Worm (Caenorhabditis elegans): ENCODE measurements around the gene srz-82.
A peak's percentile ranks its signal among the peaks of the same experiment; 100 is the strongest.

srz-82 gene

ce11 chrIV:3501981-3502736, 19.5 kb downstream of the srz-82 start:
- TF ChIP-seq lim-6 (tag; optimal IDR thresholded peaks at IDR 0.05) (no peak), F13H6.1 (tag; optimal IDR thresholded peaks at IDR 0.05) (no peak), pros-1 (tag; optimal IDR thresholded peaks at IDR 0.05) (no peak), fax-1 (tag; optimal IDR thresholded peaks at IDR 0.05) (no peak), elt-2 (tag; optimal IDR thresholded peaks at IDR 0.05) (no peak), pag-3 (tag; optimal IDR thresholded peaks at IDR 0.05; ENCODE audit: borderline replicate concordance) (no peak), eyg-1 (tag; optimal IDR thresholded peaks at IDR 0.05) (no peak), sox-4 (tag; optimal IDR thresholded peaks at IDR 0.05) (no peak), fkh-10 (GFP tag; optimal IDR thresholded peaks at IDR 0.05) (no peak), pax-1 (tag; optimal IDR thresholded peaks at IDR 0.05) (no peak), nhr-11 (tag; optimal IDR thresholded peaks at IDR 0.05) (no peak), ceh-30 (tag; optimal IDR thresholded peaks at IDR 0.05) (no peak)

ce11 chrIV:3504144-3504543, 21.4 kb downstream of the srz-82 start, which contains the start of gene srz-83:
Gene srz-83, plus strand, starts transcription at chrIV:3504444.
- no peak for TF ChIP-seq elt-4 (tag; optimal IDR thresholded peaks at IDR 0.05)

- TF ChIP-seq eyg-1 (tag; optimal IDR thresholded peaks at IDR 0.05) (no peak), odd-2 (tag; optimal IDR thresholded peaks at IDR 0.05) (no peak), ama-1 (optimal IDR thresholded peaks at IDR 0.05) (peak; percentile 40)
Measured at ce11 chrIV:3505940-3506339, 23.2 kb downstream of the srz-82 start.

- TF ChIP-seq lim-6 (tag; optimal IDR thresholded peaks at IDR 0.05) (no peak), elt-4 (tag; optimal IDR thresholded peaks at IDR 0.05) (no peak), hlh-15 (tag; optimal IDR thresholded peaks at IDR 0.05) (no peak), ztf-16 (tag; optimal IDR thresholded peaks at IDR 0.05) (no peak), F13H6.1 (tag; optimal IDR thresholded peaks at IDR 0.05) (no peak), hlh-13 (GFP tag; optimal IDR thresholded peaks at IDR 0.05) (no peak), pat-9 (tag; optimal IDR thresholded peaks at IDR 0.05) (no peak), K02D7.2 (tag; optimal IDR thresholded peaks at IDR 0.05) (no peak), nhr-232 (tag; optimal IDR thresholded peaks at IDR 0.05) (no peak)
Measured at ce11 chrIV:3509477-3510063, 26.9 kb downstream of the srz-82 start, which contains the start of gene ced-10. Gene ced-10, minus strand, starts transcription at chrIV:3509527.

- TF ChIP-seq nhr-11 (tag; optimal IDR thresholded peaks at IDR 0.05), result no peak
- no peak for TF ChIP-seq mec-3 (tag; optimal IDR thresholded peaks at IDR 0.05; ENCODE audit: borderline replicate concordance)
- TF ChIP-seq ceh-34 (tag; optimal IDR thresholded peaks at IDR 0.05), result no peak
- no peak for TF ChIP-seq fkh-6 (tag; optimal IDR thresholded peaks at IDR 0.05)
- no peak for TF ChIP-seq hlh-30 (tag; optimal IDR thresholded peaks at IDR 0.05; ENCODE audit: insufficient read depth)
- TF ChIP-seq dmd-4 (tag; optimal IDR thresholded peaks at IDR 0.05; ENCODE audit: borderline replicate concordance), result no peak
- no peak for TF ChIP-seq pqm-1 (tag; optimal IDR thresholded peaks at IDR 0.05)
- no peak for TF ChIP-seq Y22D7AL.16 (tag; optimal IDR thresholded peaks at IDR 0.05)
Measured at ce11 chrIV:3514467-3514866, 31.8 kb downstream of the srz-82 start, which contains the start of gene tsg-101. Gene tsg-101, minus strand, starts transcription at chrIV:3514567.

ce11 chrIV:3515412-3516046, 32.8 kb downstream of the srz-82 start:
- TF ChIP-seq ceh-31 (tag; optimal IDR thresholded peaks at IDR 0.05), result peak; percentile 71
- no peak for TF ChIP-seq pros-1 (tag; optimal IDR thresholded peaks at IDR 0.05)
- peak; percentile 33 for TF ChIP-seq ref-2 (tag; optimal IDR thresholded peaks at IDR 0.05)
- peak; percentile 0 for TF ChIP-seq elt-2 (tag; optimal IDR thresholded peaks at IDR 0.05)
- no peak for TF ChIP-seq eyg-1 (tag; optimal IDR thresholded peaks at IDR 0.05)
- no peak for TF ChIP-seq ets-4 (tag; optimal IDR thresholded peaks at IDR 0.05)
- no peak for TF ChIP-seq mec-3 (tag; optimal IDR thresholded peaks at IDR 0.05; ENCODE audit: borderline replicate concordance)
- TF ChIP-seq tbx-2 (tag; optimal IDR thresholded peaks at IDR 0.05), result peak; percentile 33
- TF ChIP-seq nhr-11 (tag; optimal IDR thresholded peaks at IDR 0.05), result no peak
- no peak for TF ChIP-seq ceh-9 (tag; optimal IDR thresholded peaks at IDR 0.05)
- TF ChIP-seq nhr-232 (tag; optimal IDR thresholded peaks at IDR 0.05), result no peak
- peak; percentile 87 for TF ChIP-seq unc-55 (GFP tag; optimal IDR thresholded peaks at IDR 0.05)
- TF ChIP-seq ceh-6 (GFP tag; optimal IDR thresholded peaks at IDR 0.05), result no peak
- no peak for TF ChIP-seq pag-3 (tag; optimal IDR thresholded peaks at IDR 0.05; ENCODE audit: borderline replicate concordance)
- TF ChIP-seq unc-42 (tag; optimal IDR thresholded peaks at IDR 0.05), result peak; percentile 14
- no peak for TF ChIP-seq sdc-2 (tag; optimal IDR thresholded peaks at IDR 0.05)
- no peak for TF ChIP-seq rnt-1 (tag; optimal IDR thresholded peaks at IDR 0.05)
- TF ChIP-seq hlh-30 (tag; optimal IDR thresholded peaks at IDR 0.05; ENCODE audit: insufficient read depth), result no peak
- peak; percentile 79 for TF ChIP-seq nfya-1 (tag; optimal IDR thresholded peaks at IDR 0.05)
- peak; percentile 89 for TF ChIP-seq ceh-48 (tag; optimal IDR thresholded peaks at IDR 0.05)
